Worm (Caenorhabditis elegans) whole organism, mixed stage, embryonic: Measurements from ENCODE around the gene srh-257.

Source experiments
- elt-3 ChIP-seq: fragments of 150-350 bp; optimal IDR thresholded peaks from 2 replicates; lab custom pipeline; 2014; ENCODE audit warnings: missing biosample characterization, missing genetic modification characterization
- mab-5 ChIP-seq: fragments of 150-350 bp; optimal IDR thresholded peaks from 2 replicates; lab custom pipeline; 2014; ENCODE audit warnings: missing biosample characterization, missing genetic modification characterization
- nhr-76 ChIP-seq: sonication (generic microtip); optimal IDR thresholded peaks from 2 replicates; lab custom pipeline; 2017; ENCODE audit warnings: missing biosample characterization, missing genetic modification characterization
- sptf-1 ChIP-seq: sonication (generic microtip); optimal IDR thresholded peaks from 2 replicates; lab custom pipeline; 2017; ENCODE audit warnings: mild to moderate bottlenecking, missing genetic modification characterization, moderate library complexity, missing compliant biosample characterization

DNA sequence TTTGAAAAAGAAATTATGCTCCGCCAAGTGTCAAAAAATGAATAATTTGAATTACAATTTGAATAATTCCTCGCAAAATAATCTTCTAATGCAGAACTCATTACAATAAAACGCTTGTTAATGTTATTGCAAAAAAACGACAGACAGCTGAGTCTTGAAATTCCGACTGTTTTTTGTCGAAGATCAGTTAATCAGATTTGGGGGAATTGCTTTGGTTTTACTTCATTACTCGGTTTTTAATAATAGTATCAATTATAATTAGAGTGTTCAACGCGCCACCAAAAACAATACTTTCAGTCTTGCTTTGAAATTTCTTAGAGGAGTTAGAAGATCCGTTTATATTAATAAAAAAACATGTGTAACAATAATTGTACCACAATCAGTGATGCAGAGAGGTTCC, 29.1 kb upstream of the srh-257 start, which contains the start of gene srh-122:
- TF ChIP-seq elt-3 (no peak), nhr-76 (tag; lab: Kevin White, UChicago) (no peak), mab-5 (no peak), sptf-1 (tag; lab: Kevin White, UChicago) (no peak)
